Fruit fly (Drosophila melanogaster): ENCODE measurements around the gene CG6607.

Gene CG6607

DNA sequence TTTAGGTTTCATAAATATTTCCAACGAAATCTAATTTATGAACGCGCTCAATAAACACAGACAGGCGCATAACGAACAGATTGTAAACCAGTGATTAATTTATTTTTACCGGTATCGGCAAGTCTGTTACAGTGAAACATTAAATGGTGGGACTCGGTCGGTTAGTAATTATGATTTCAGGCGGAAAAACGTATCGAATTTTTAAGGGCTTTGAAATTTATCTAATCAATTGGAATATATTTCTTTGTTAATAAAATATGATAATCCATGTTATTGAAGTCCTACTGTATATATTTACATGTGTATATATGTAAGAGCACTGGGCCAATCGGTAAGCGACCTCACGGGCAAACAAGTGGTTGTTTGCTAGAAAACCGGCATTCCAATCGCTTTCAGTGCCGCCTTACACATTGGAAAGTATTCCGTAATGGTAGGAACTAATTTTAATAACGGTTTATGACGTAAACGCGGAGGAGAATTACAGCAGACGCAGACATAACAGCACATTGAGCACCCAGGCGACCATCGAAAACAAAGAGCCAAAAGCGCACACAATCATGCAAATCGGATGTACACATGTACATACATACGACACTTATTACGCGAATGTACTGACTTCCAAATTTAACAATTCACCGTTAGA is 15.3 kb downstream of the CG6607 start:
- TF ChIP-seq usp (GFP tag; optimal IDR thresholded peaks at IDR 0.05) = no peak
- no peak for TF ChIP-seq pan (optimal IDR thresholded peaks at IDR 0.05)
- no peak for TF ChIP-seq EcR (GFP tag; optimal IDR thresholded peaks at IDR 0.05)
- no peak for TF ChIP-seq Dll (optimal IDR thresholded peaks at IDR 0.05)
- TF ChIP-seq CG8478 (optimal IDR thresholded peaks at IDR 0.05) = no peak
- TF ChIP-seq psq (optimal IDR thresholded peaks at IDR 0.05) = no peak

DNA sequence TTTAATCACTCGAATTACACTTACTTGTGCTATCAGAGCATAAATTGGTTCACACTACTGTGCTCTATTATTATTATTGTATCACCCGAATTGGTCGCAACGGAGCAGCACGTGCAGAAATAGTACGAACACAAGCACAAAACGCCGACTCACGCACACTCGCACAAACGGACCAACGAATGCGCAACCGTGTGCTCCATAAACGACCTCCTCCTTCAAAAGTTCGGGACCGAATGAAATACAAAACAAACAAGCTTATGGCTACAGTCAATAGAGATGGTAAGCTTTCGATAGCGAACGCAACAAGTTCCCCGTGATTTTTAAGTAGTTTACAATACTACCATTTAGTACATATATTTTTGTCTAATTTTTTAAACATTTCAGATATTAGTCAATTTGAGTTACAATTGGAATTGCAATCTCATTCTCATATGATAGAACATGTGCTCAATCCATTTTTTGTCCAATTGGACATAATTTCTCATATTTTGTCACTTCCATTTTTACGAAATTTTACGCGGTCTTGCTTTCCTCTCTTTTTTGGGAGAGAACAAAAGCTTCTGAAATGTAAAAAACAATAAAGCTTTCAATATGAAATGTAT is 15.9 kb downstream of the CG6607 start, which contains the start of gene Cftr:
Cftr (minus strand) TSS at position 239 of the 602 bp plus-strand sequence.
- TF ChIP-seq psq (optimal IDR thresholded peaks at IDR 0.05) (no peak), EcR (GFP tag; optimal IDR thresholded peaks at IDR 0.05) (no peak), CG8478 (optimal IDR thresholded peaks at IDR 0.05) (no peak), usp (GFP tag; optimal IDR thresholded peaks at IDR 0.05) (no peak), Dll (optimal IDR thresholded peaks at IDR 0.05) (no peak), pan (optimal IDR thresholded peaks at IDR 0.05) (no peak)

dm6 chr3R:24544388-24544787 is 16.5 kb downstream of the CG6607 start, which contains the start of gene Esyt2:
Gene Esyt2, plus strand, starts transcription at chr3R:24544719.
- TF ChIP-seq EcR (GFP tag; optimal IDR thresholded peaks at IDR 0.05) (no peak), Dll (optimal IDR thresholded peaks at IDR 0.05) (no peak), psq (optimal IDR thresholded peaks at IDR 0.05) (no peak), CG8478 (optimal IDR thresholded peaks at IDR 0.05) (no peak), pan (optimal IDR thresholded peaks at IDR 0.05) (no peak), usp (GFP tag; optimal IDR thresholded peaks at IDR 0.05) (no peak)

DNA sequence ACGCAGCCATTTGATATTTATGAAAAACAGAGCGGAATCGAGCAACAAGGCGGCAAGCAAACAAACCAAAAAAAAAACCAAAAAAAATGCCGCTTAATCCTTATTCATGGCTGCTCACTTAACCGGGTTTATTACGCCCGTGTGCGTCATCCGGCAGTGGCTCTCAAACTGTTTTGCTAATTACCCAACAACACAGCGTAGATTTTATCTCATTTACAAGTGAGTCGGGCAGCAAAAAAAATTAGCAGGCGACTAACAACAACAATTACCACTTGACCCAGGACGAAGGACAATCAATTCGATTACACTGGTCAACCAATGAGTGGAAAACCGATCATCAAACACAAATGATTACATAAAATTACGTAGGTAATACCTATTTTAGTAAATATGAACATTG is 20.4 kb downstream of the CG6607 start:
- TF ChIP-seq CG8478 (optimal IDR thresholded peaks at IDR 0.05) (no peak), pan (optimal IDR thresholded peaks at IDR 0.05) (no peak), EcR (GFP tag; optimal IDR thresholded peaks at IDR 0.05) (no peak), usp (GFP tag; optimal IDR thresholded peaks at IDR 0.05) (no peak)

- TF ChIP-seq EcR (GFP tag; optimal IDR thresholded peaks at IDR 0.05) (no peak), usp (GFP tag; optimal IDR thresholded peaks at IDR 0.05) (no peak), Dll (optimal IDR thresholded peaks at IDR 0.05) (no peak), psq (optimal IDR thresholded peaks at IDR 0.05) (no peak), CG8478 (optimal IDR thresholded peaks at IDR 0.05) (no peak), pan (optimal IDR thresholded peaks at IDR 0.05) (no peak)
Measured at dm6 chr3R:24548832-24549231, 21.0 kb downstream of the CG6607 start.

dm6 chr3R:24549834-24550233 is 22.0 kb downstream of the CG6607 start:
- TF ChIP-seq psq (optimal IDR thresholded peaks at IDR 0.05) = no peak

DNA sequence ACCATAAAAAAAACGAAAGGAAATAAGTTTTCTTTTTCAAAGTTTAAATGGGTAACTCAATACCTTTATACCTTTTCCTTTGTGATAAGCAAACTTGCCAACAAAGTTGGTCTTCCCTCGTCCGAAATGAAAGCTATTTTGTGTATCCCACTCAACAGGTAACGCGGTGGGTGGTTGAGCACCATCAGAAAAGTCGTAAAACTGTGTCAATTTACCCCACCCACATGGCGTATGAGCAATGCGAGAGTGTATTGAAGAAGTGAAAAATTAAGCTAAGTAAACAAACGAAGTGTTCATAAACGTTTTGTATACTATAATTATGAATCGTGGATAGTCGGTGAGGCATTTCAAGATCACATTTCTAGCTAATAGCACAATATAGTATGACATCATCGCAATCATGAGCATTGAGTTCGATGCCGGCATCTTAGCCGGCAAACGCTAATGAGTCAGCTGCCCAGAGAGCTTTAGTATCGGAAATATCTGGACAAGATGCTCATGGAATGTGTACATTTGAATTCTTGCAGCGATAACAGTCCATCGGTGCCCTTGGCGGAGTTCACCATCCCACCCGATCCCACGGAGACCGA is 23.1 kb downstream of the CG6607 start:
- TF ChIP-seq psq (optimal IDR thresholded peaks at IDR 0.05) (no peak), CG8478 (optimal IDR thresholded peaks at IDR 0.05) (no peak), EcR (GFP tag; optimal IDR thresholded peaks at IDR 0.05) (no peak), pan (optimal IDR thresholded peaks at IDR 0.05) (no peak), usp (GFP tag; optimal IDR thresholded peaks at IDR 0.05) (no peak)

DNA sequence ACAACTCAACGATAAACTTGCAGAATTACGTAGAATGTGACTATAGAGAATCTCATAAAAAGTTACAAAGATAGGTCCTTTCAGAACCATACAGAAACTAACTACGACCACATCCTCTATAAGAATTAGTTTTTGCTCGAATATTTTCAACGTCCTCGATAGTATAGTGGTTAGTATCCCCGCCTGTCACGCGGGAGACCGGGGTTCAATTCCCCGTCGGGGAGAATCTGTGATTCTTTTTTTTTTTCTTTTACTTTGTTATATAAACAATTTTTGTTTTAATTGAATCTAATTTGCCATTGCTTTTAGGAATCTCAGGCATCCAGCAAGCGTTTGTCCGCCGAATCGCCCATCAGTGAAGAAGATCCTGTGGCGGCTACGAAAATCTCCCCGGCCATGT is 27.3 kb downstream of the CG6607 start:
- TF ChIP-seq Dll (optimal IDR thresholded peaks at IDR 0.05) (no peak), EcR (GFP tag; optimal IDR thresholded peaks at IDR 0.05) (no peak), pan (optimal IDR thresholded peaks at IDR 0.05) (no peak), psq (optimal IDR thresholded peaks at IDR 0.05) (no peak), usp (GFP tag; optimal IDR thresholded peaks at IDR 0.05) (no peak), CG8478 (optimal IDR thresholded peaks at IDR 0.05) (no peak)

dm6 chr3R:24555932-24556331 is 28.1 kb downstream of the CG6607 start:
- TF ChIP-seq pan (optimal IDR thresholded peaks at IDR 0.05) (no peak), psq (optimal IDR thresholded peaks at IDR 0.05) (no peak), Dll (optimal IDR thresholded peaks at IDR 0.05) (no peak), usp (GFP tag; optimal IDR thresholded peaks at IDR 0.05) (no peak), EcR (GFP tag; optimal IDR thresholded peaks at IDR 0.05) (no peak), CG8478 (optimal IDR thresholded peaks at IDR 0.05) (no peak)

dm6 chr3R:24556554-24556953 is 28.7 kb downstream of the CG6607 start:
- no peak for TF ChIP-seq psq (optimal IDR thresholded peaks at IDR 0.05)
- TF ChIP-seq Dll (optimal IDR thresholded peaks at IDR 0.05) = no peak
- no peak for TF ChIP-seq CG8478 (optimal IDR thresholded peaks at IDR 0.05)
- TF ChIP-seq EcR (GFP tag; optimal IDR thresholded peaks at IDR 0.05) = no peak
- TF ChIP-seq usp (GFP tag; optimal IDR thresholded peaks at IDR 0.05) = no peak
- TF ChIP-seq pan (optimal IDR thresholded peaks at IDR 0.05) = no peak

- TF ChIP-seq CG8478 (optimal IDR thresholded peaks at IDR 0.05) (peak; percentile 28), pan (optimal IDR thresholded peaks at IDR 0.05) (no peak)
Measured at dm6 chr3R:24557020-24557465, 29.2 kb downstream of the CG6607 start.

- TF ChIP-seq psq (optimal IDR thresholded peaks at IDR 0.05) = no peak
- TF ChIP-seq CG8478 (optimal IDR thresholded peaks at IDR 0.05) = no peak
- no peak for TF ChIP-seq usp (GFP tag; optimal IDR thresholded peaks at IDR 0.05)
- no peak for TF ChIP-seq EcR (GFP tag; optimal IDR thresholded peaks at IDR 0.05)
- no peak for TF ChIP-seq Dll (optimal IDR thresholded peaks at IDR 0.05)
- no peak for TF ChIP-seq pan (optimal IDR thresholded peaks at IDR 0.05)
Measured at dm6 chr3R:24562323-24563025, 34.6 kb downstream of the CG6607 start.

Measured in whole organism.